Fruit fly (Drosophila melanogaster) whole organism, embryonic: ENCODE data around the gene CG46317.

Experiments used
- Atf3 ChIP-seq: fragments of 200-800 bp; sonication (Bioruptor generic); optimal IDR thresholded peaks from 3 replicates; lab custom pipeline; 2016; ENCODE audit warnings: missing biosample characterization, missing genetic modification characterization
- B-H2 ChIP-seq: fragments of 200-800 bp; sonication (Bioruptor generic); optimal IDR thresholded peaks from 2 replicates; lab custom pipeline; 2018; ENCODE audit warnings: missing biosample characterization, mild to moderate bottlenecking, missing genetic modification characterization
- BEAF-32 ChIP-seq: fragments of 200-800 bp; sonication (Bioruptor generic); optimal IDR thresholded peaks from 3 replicates; lab custom pipeline; 2017; ENCODE audit warnings: missing biosample characterization, missing genetic modification characterization, mild to moderate bottlenecking, moderate library complexity, missing genetic modification reagents
- Bteb2 ChIP-seq: fragments of 200-800 bp; sonication (Bioruptor generic); optimal IDR thresholded peaks from 2 replicates; lab custom pipeline; 2016; ENCODE audit warnings: missing biosample characterization, missing genetic modification characterization
- CG10209 ChIP-seq: fragments of 200-800 bp; sonication (Bioruptor generic); optimal IDR thresholded peaks from 3 replicates; lab custom pipeline; 2017; ENCODE audit warnings: missing biosample characterization, mild to moderate bottlenecking, missing genetic modification characterization, missing genetic modification reagents
- CG10274 ChIP-seq: fragments of 200-800 bp; sonication (Bioruptor generic); optimal IDR thresholded peaks from 3 replicates; lab custom pipeline; 2017; ENCODE audit warnings: missing biosample characterization, mild to moderate bottlenecking, missing genetic modification characterization
- CG10321 ChIP-seq: fragments of 200-800 bp; sonication (Bioruptor generic); IDR thresholded peaks from 2 replicates; pipeline ENCODE4 v1.3.6; 2022; ENCODE audit warnings: missing biosample characterization, missing genetic modification characterization
- CG11093 ChIP-seq: fragments of 200-800 bp; sonication (Bioruptor generic); IDR thresholded peaks from 3 replicates; pipeline ENCODE4 v1.3.6; 2022; ENCODE audit warnings: missing biosample characterization, missing genetic modification characterization
- CG14667 ChIP-seq: fragments of 200-800 bp; sonication (Bioruptor generic); IDR thresholded peaks from 2 replicates; pipeline ENCODE4 v1.3.6; 2022; ENCODE audit warnings: missing biosample characterization, missing genetic modification characterization
- CG14965 ChIP-seq: fragments of 200-800 bp; sonication (Bioruptor generic); optimal IDR thresholded peaks from 2 replicates; lab custom pipeline; 2016; ENCODE audit warnings: missing biosample characterization, missing genetic modification characterization, borderline replicate concordance
- CG15696 ChIP-seq: fragments of 200-800 bp; sonication (Bioruptor generic); optimal IDR thresholded peaks from 2 replicates; lab custom pipeline; 2019; ENCODE audit warnings: missing biosample characterization, mild to moderate bottlenecking, missing genetic modification characterization, moderate library complexity
- CG17359 ChIP-seq: fragments of 200-800 bp; sonication (Bioruptor generic); optimal IDR thresholded peaks from 3 replicates; lab custom pipeline; 2018; ENCODE audit warnings: missing biosample characterization, mild to moderate bottlenecking, missing genetic modification characterization, moderate library complexity
- CG33213 ChIP-seq: fragments of 200-800 bp; sonication (Bioruptor generic); optimal IDR thresholded peaks from 3 replicates; lab custom pipeline; 2016; ENCODE audit warnings: missing biosample characterization, missing genetic modification characterization
- CG3726 ChIP-seq: fragments of 200-800 bp; sonication (Bioruptor generic); IDR thresholded peaks from 3 replicates; pipeline ENCODE4, ENCODE4 v1.3.6; 2022; ENCODE audit warnings: missing biosample characterization, missing genetic modification characterization
- CG42726 ChIP-seq: fragments of 200-800 bp; sonication (Bioruptor generic); IDR thresholded peaks from 2 replicates; pipeline ENCODE4 v1.3.6; 2022; ENCODE audit warnings: missing biosample characterization, missing genetic modification characterization; ENCODE audit not compliant: partially characterized antibody
- CG4328 ChIP-seq: fragments of 200-800 bp; sonication (Bioruptor generic); optimal IDR thresholded peaks from 3 replicates; lab custom pipeline; 2017; ENCODE audit warnings: missing biosample characterization, missing genetic modification reagents, missing genetic modification characterization
- CG5245 ChIP-seq: fragments of 200-800 bp; sonication (Bioruptor generic); optimal IDR thresholded peaks from 3 replicates; lab custom pipeline; 2016; ENCODE audit warnings: missing biosample characterization, missing genetic modification characterization
- CG6791 ChIP-seq: fragments of 200-800 bp; sonication (Bioruptor generic); IDR thresholded peaks from 3 replicates; pipeline ENCODE4 v1.3.6; 2022; ENCODE audit warnings: missing biosample characterization, missing genetic modification characterization; ENCODE audit not compliant: partially characterized antibody
- Dll ChIP-seq: fragments of 200-800 bp; sonication (Bioruptor generic); IDR thresholded peaks from 4 replicates; pipeline ENCODE4 v1.3.6; 2022; ENCODE audit warnings: missing biosample characterization, missing genetic modification characterization; ENCODE audit not compliant: partially characterized antibody
- Ets97D ChIP-seq: fragments of 200-800 bp; sonication (Bioruptor generic); optimal IDR thresholded peaks from 3 replicates; lab custom pipeline; 2016; ENCODE audit warnings: missing biosample characterization, missing genetic modification characterization
- Hsf ChIP-seq: fragments of 200-800 bp; sonication (Bioruptor generic); optimal IDR thresholded peaks from 3 replicates; lab custom pipeline; 2016; ENCODE audit warnings: missing biosample characterization, missing genetic modification characterization
- MTF-1 ChIP-seq: fragments of 200-800 bp; sonication (Bioruptor generic); optimal IDR thresholded peaks from 2 replicates; lab custom pipeline; 2018; ENCODE audit warnings: missing biosample characterization, mild to moderate bottlenecking, missing genetic modification characterization, borderline replicate concordance
- Mes4 ChIP-seq: fragments of 200-800 bp; sonication (Bioruptor generic); optimal IDR thresholded peaks from 2 replicates; lab custom pipeline; 2016; ENCODE audit warnings: missing biosample characterization, missing genetic modification characterization
- NC2β ChIP-seq: fragments of 200-800 bp; sonication (Bioruptor generic); optimal IDR thresholded peaks from 2 replicates; lab custom pipeline; 2016; ENCODE audit warnings: missing biosample characterization, missing genetic modification characterization
- Ptx1 ChIP-seq: fragments of 200-800 bp; sonication (Bioruptor generic); IDR thresholded peaks from 2 replicates; pipeline ENCODE4 v1.3.6; 2022; ENCODE audit warnings: missing biosample characterization, missing genetic modification characterization
- Sry-β ChIP-seq: fragments of 200-800 bp; sonication (Bioruptor generic); optimal IDR thresholded peaks from 2 replicates; lab custom pipeline; 2018; ENCODE audit warnings: missing biosample characterization, mild to moderate bottlenecking, missing genetic modification characterization, moderate library complexity
- YL-1 ChIP-seq: fragments of 200-800 bp; sonication (Bioruptor generic); optimal IDR thresholded peaks from 3 replicates; lab custom pipeline; 2017; ENCODE audit warnings: missing biosample characterization, mild to moderate bottlenecking, missing genetic modification characterization
- ato ChIP-seq: fragments of 200-800 bp; sonication (Bioruptor generic); IDR thresholded peaks from 2 replicates; pipeline ENCODE4 v1.3.6; 2022; ENCODE audit warnings: missing biosample characterization, missing genetic modification characterization; ENCODE audit not compliant: partially characterized antibody
- bigmax ChIP-seq: fragments of 200-800 bp; sonication (Bioruptor generic); optimal IDR thresholded peaks from 2 replicates; lab custom pipeline; 2018; ENCODE audit warnings: missing biosample characterization, mild to moderate bottlenecking, missing genetic modification characterization
- br ChIP-seq: fragments of >200 bp; optimal IDR thresholded peaks from 2 replicates; lab custom pipeline; 2017
- cad ChIP-seq: fragments of >200 bp; optimal IDR thresholded peaks from 2 replicates; lab custom pipeline; 2017; ENCODE audit warnings: missing biosample characterization, missing genetic modification characterization
- cg ChIP-seq: fragments of 200-800 bp; sonication (Bioruptor generic); optimal IDR thresholded peaks from 3 replicates; lab custom pipeline; 2019; ENCODE audit warnings: missing biosample characterization, mild to moderate bottlenecking, missing genetic modification characterization, moderate library complexity
- chinmo ChIP-seq: fragments of 200-800 bp; sonication (Bioruptor generic); IDR thresholded peaks from 4 replicates; pipeline ENCODE4 v1.3.6; 2022; ENCODE audit warnings: missing biosample characterization, missing genetic modification characterization; ENCODE audit not compliant: partially characterized antibody
- ci ChIP-seq: fragments of 200-800 bp; sonication (Bioruptor generic); IDR thresholded peaks from 3 replicates; pipeline ENCODE4 v1.3.6; 2022; ENCODE audit warnings: missing biosample characterization, missing genetic modification characterization
- dan ChIP-seq: fragments of 200-800 bp; sonication (Bioruptor generic); IDR thresholded peaks from 2 replicates; pipeline ENCODE4 v1.3.6; 2022; ENCODE audit warnings: missing biosample characterization, missing genetic modification characterization
- dmrt99B ChIP-seq: fragments of 200-800 bp; sonication (Bioruptor generic); optimal IDR thresholded peaks from 2 replicates; lab custom pipeline; 2018; ENCODE audit warnings: missing biosample characterization, mild to moderate bottlenecking, missing genetic modification characterization, moderate library complexity
- fd96Cb ChIP-seq: fragments of 200-800 bp; sonication (Bioruptor generic); optimal IDR thresholded peaks from 2 replicates; lab custom pipeline; 2018; ENCODE audit warnings: missing biosample characterization, mild to moderate bottlenecking, missing genetic modification characterization, moderate library complexity
- gfzf ChIP-seq: fragments of 200-800 bp; sonication (Bioruptor generic); optimal IDR thresholded peaks from 2 replicates; lab custom pipeline; 2016; ENCODE audit warnings: missing biosample characterization, mild to moderate bottlenecking, missing genetic modification characterization, moderate library complexity
- gsb-n ChIP-seq: fragments of 200-800 bp; sonication (Bioruptor generic); optimal IDR thresholded peaks from 3 replicates; lab custom pipeline; 2018; ENCODE audit warnings: missing biosample characterization, mild to moderate bottlenecking, missing genetic modification characterization
- her ChIP-seq: fragments of 200-800 bp; sonication (Bioruptor generic); optimal IDR thresholded peaks from 2 replicates; lab custom pipeline; 2016; ENCODE audit warnings: missing biosample characterization, missing genetic modification characterization
- jigr1 ChIP-seq: fragments of 200-800 bp; sonication (Bioruptor generic); IDR thresholded peaks from 3 replicates; pipeline ENCODE4 v1.3.6; 2022; ENCODE audit warnings: missing biosample characterization, missing genetic modification characterization
- oc ChIP-seq: fragments of 200-800 bp; sonication (Bioruptor generic); optimal IDR thresholded peaks from 2 replicates; lab custom pipeline; 2018; ENCODE audit warnings: missing biosample characterization, mild to moderate bottlenecking, missing genetic modification characterization, moderate library complexity
- odd ChIP-seq: fragments of 200-800 bp; sonication (Bioruptor generic); optimal IDR thresholded peaks from 2 replicates; lab custom pipeline; 2017; ENCODE audit warnings: missing biosample characterization, mild to moderate bottlenecking, missing genetic modification characterization
- otp ChIP-seq: fragments of 200-800 bp; sonication (Bioruptor generic); IDR thresholded peaks from 3 replicates; pipeline ENCODE4, ENCODE4 v1.3.6; 2022; ENCODE audit warnings: missing biosample characterization, missing genetic modification characterization
- row ChIP-seq: fragments of 200-800 bp; sonication (Bioruptor generic); IDR thresholded peaks from 3 replicates; pipeline ENCODE4 v1.3.6; 2022; ENCODE audit warnings: missing biosample characterization, missing genetic modification characterization
- sisA ChIP-seq: fragments of 200-800 bp; sonication (Bioruptor generic); IDR thresholded peaks from 2 replicates; pipeline ENCODE4 v1.3.6; 2022; ENCODE audit warnings: missing biosample characterization, missing genetic modification characterization
- sob ChIP-seq: fragments of 200-800 bp; sonication (Bioruptor generic); IDR thresholded peaks from 2 replicates; pipeline ENCODE4 v1.3.6; 2022; ENCODE audit warnings: missing biosample characterization, missing genetic modification characterization
- sr ChIP-seq: fragments of 200-800 bp; sonication (Bioruptor generic); IDR thresholded peaks from 3 replicates; pipeline ENCODE4 v1.3.6; 2022; ENCODE audit warnings: missing biosample characterization, missing genetic modification characterization
- ttk ChIP-seq: fragments of 200-800 bp; sonication (Bioruptor generic); IDR thresholded peaks from 2 replicates; pipeline ENCODE4 v2.1.2; 2022; ENCODE audit warnings: missing biosample characterization, missing genetic modification characterization
- vfl ChIP-seq: fragments of 200-800 bp; sonication (Bioruptor generic); optimal IDR thresholded peaks from 2 replicates; lab custom pipeline; 2016; ENCODE audit warnings: missing biosample characterization, missing genetic modification characterization
- zen ChIP-seq: fragments of 200-800 bp; sonication (Bioruptor generic); optimal IDR thresholded peaks from 3 replicates; lab custom pipeline; 2018; ENCODE audit warnings: missing biosample characterization, mild to moderate bottlenecking, missing genetic modification characterization, moderate library complexity
- zf30C ChIP-seq: fragments of 200-800 bp; sonication (Bioruptor generic); optimal IDR thresholded peaks from 3 replicates; lab custom pipeline; 2018; ENCODE audit warnings: missing biosample characterization, mild to moderate bottlenecking, missing genetic modification characterization
- zfh2 ChIP-seq: fragments of 200-800 bp; sonication (Bioruptor generic); optimal IDR thresholded peaks from 2 replicates; lab custom pipeline; 2016; ENCODE audit warnings: missing biosample characterization, missing genetic modification characterization

CG46317 gene

DNA sequence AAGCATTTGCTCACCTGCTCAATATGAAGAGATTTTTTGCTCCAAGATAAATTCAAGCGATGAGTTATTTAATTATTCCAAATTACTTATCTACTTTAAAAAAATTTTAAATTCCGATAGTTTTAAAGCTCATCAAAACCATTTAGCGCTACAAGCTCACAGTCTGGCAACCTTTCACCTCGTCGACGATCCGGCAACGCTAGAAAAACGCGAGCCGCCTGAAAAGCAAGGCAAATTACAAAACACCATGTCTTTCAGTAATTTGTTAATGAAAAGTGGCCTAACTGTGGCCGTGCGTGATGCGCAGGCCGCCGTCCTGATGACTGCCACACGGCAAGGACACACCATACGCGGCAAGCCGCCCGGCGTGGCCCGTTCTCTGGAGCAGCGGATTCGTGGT is 34.9 kb upstream of the CG46317 start, which contains the start of gene mRpL38 (continued):
- TF ChIP-seq row (GFP tag; lab: Robert Waterston, UW) (no peak), Bteb2 (GFP tag; lab: Kevin White, UChicago) (no peak), oc (tag; lab: Kevin White, UChicago) (no peak), cg (GFP tag; lab: Kevin White, UChicago) (no peak), sr (GFP tag; lab: Robert Waterston, UW) (no peak), fd96Cb (no peak), CG14667 (no peak), CG10321 (GFP tag; lab: Robert Waterston, UW) (no peak), gfzf (GFP tag; lab: Kevin White, UChicago) (peak; percentile 5), CG10209 (no peak), Sry-β (GFP tag; lab: Kevin White, UChicago) (no peak), chinmo (0 out of 4 replicates have a peak, but pooled peaks have one; percentile 9), Mes4 (no peak), bigmax (GFP tag; lab: Kevin White, UChicago) (no peak), dmrt99B (tag; lab: Kevin White, UChicago) (no peak), vfl (GFP tag; lab: Kevin White, UChicago) (no peak), cad (no peak), CG42726 (GFP tag; lab: Robert Waterston, UW) (0 out of 2 replicates have a peak, but pooled peaks have one; percentile 26), jigr1 (no peak), odd (no peak), CG3726 (GFP tag; lab: Robert Waterston, UW) (no peak), otp (GFP tag; lab: Robert Waterston, UW) (no peak), gsb-n (tag; lab: Kevin White, UChicago) (no peak), Ets97D (GFP tag; lab: Kevin White, UChicago) (peak; percentile 18), Atf3 (GFP tag; lab: Kevin White, UChicago) (no peak), sisA (no peak), her (no peak), CG10274 (GFP tag; lab: Kevin White, UChicago) (no peak), CG5245 (GFP tag; lab: Kevin White, UChicago) (no peak), Hsf (GFP tag; lab: Kevin White, UChicago) (no peak), Ptx1 (no peak), ci (no peak), NC2β (GFP tag; lab: Kevin White, UChicago) (no peak), BEAF-32 (GFP tag; lab: Kevin White, UChicago) (peak; percentile 49), CG11093 (GFP tag; lab: Robert Waterston, UW) (no peak), zf30C (GFP tag; lab: Kevin White, UChicago) (no peak)
- TF ChIP-seq, all 482 proteins: peak for 26

DNA sequence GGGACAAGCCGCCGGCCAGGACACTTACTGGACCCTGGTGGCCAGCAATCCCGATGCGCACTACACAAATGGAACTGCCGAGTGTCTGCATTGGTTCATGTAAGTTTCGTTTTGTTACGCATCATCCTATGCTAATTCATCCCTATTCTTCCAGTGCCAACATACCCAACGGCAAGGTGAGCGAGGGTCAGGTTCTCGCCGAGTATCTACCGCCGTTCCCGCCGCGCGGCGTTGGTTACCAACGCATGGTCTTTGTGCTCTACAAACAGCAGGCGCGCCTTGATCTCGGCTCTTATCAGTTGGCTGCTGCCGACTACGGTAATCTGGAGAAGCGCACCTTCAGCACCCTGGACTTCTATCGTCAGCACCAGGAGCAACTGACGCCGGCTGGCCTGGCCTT is 34.0 kb upstream of the CG46317 start:
- TF ChIP-seq ato (no peak), CG6791 (GFP tag; lab: Robert Waterston, UW) (no peak), sob (GFP tag; lab: Robert Waterston, UW) (no peak), zen (tag; lab: Kevin White, UChicago) (no peak), CG33213 (GFP tag; lab: Kevin White, UChicago) (no peak), MTF-1 (GFP tag; lab: Kevin White, UChicago) (no peak), zfh2 (GFP tag; lab: Kevin White, UChicago) (no peak), br (no peak), Dll (GFP tag; lab: Robert Waterston, UW) (no peak), CG17359 (tag; lab: Kevin White, UChicago) (no peak), ttk (GFP tag; lab: Robert Waterston, UW) (no peak), dan (GFP tag; lab: Robert Waterston, UW) (no peak), CG15696 (tag; lab: Kevin White, UChicago) (no peak), CG4328 (GFP tag; lab: Kevin White, UChicago) (no peak), YL-1 (no peak), CG14965 (GFP tag; lab: Kevin White, UChicago) (no peak), B-H2 (GFP tag; lab: Kevin White, UChicago) (no peak)
